Worm (Caenorhabditis elegans): ENCODE results near the gene fipr-18.

DNA sequence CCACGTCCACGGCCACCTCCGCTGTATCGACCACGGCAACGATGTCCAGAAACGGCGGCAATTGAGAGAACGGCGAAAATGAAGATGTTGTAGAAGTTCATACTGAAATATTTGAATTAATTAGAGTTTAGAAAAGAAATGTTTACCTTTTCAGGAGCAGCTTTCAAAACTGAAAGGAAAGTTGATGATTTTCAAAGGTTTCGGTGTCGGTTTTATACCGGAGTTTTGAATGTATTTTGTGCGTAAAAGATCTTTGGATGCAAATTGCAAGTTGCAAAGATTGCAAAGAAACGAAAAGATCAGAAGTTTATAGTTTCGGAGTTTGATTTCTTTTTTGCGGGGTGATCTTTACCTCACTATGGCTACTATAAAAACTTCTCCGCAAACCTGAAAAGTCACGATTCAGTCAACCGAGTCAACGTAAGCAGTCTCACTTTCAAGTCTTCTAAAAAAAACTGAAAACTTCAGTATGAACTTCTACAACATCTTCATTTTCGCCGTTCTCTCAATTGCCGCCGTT, at the start of gene fipr-18, which contains the start of gene fipr-19:
- TF ChIP-seq nhr-10 (tag; optimal IDR thresholded peaks at IDR 0.05) (no peak), aly-2 (tag; optimal IDR thresholded peaks at IDR 0.05) (no peak), ztf-4 (tag; optimal IDR thresholded peaks at IDR 0.05) (no peak), ceh-82 (tag; optimal IDR thresholded peaks at IDR 0.05) (no peak), snpc-4 (tag; optimal IDR thresholded peaks at IDR 0.05) (no peak), ama-1 (optimal IDR thresholded peaks at IDR 0.05) (no peak), ztf-11 (tag; optimal IDR thresholded peaks at IDR 0.05) (no peak), egl-27 (tag; optimal IDR thresholded peaks at IDR 0.05) (no peak), unc-62 (GFP tag; optimal IDR thresholded peaks at IDR 0.05) (no peak), nhr-77 (tag; optimal IDR thresholded peaks at IDR 0.05) (no peak), nhr-23 (tag; optimal IDR thresholded peaks at IDR 0.05) (no peak), ztf-1 (GFP tag; conservative IDR thresholded peaks at IDR 0.05) (no peak), nhr-12 (tag; optimal IDR thresholded peaks at IDR 0.05) (no peak)

Measured in whole organism, L2 larva.